Fruit fly (Drosophila melanogaster) whole organism, embryonic: ENCODE data around the gene CG32280.

Source experiments
- Atf3 ChIP-seq: fragments of 200-800 bp; sonication (Bioruptor generic); optimal IDR thresholded peaks from 3 replicates; lab custom pipeline; 2016; ENCODE audit warnings: missing biosample characterization, missing genetic modification characterization
- B-H1 ChIP-seq: fragments of 200-800 bp; sonication (Bioruptor generic); IDR thresholded peaks from 3 replicates; pipeline ENCODE4 v1.3.6; 2022; ENCODE audit warnings: missing biosample characterization, missing genetic modification characterization
- Bgb ChIP-seq: fragments of 200-800 bp; sonication (Bioruptor generic); IDR thresholded peaks from 2 replicates; pipeline ENCODE4 v1.3.6; 2022; ENCODE audit warnings: missing biosample characterization, missing genetic modification characterization; ENCODE audit not compliant: partially characterized antibody
- CG10209 ChIP-seq: fragments of 200-800 bp; sonication (Bioruptor generic); optimal IDR thresholded peaks from 3 replicates; lab custom pipeline; 2017; ENCODE audit warnings: missing biosample characterization, mild to moderate bottlenecking, missing genetic modification characterization, missing genetic modification reagents
- CG10431 ChIP-seq: fragments of 200-800 bp; sonication (Bioruptor generic); optimal IDR thresholded peaks from 3 replicates; lab custom pipeline; 2018; ENCODE audit warnings: missing biosample characterization, mild to moderate bottlenecking, missing genetic modification characterization
- CG12219 ChIP-seq: fragments of 200-800 bp; sonication (Bioruptor generic); optimal IDR thresholded peaks from 3 replicates; lab custom pipeline; 2018; ENCODE audit warnings: missing biosample characterization, mild to moderate bottlenecking, missing genetic modification characterization
- CG12744 ChIP-seq: fragments of 200-800 bp; sonication (Bioruptor generic); optimal IDR thresholded peaks from 2 replicates; lab custom pipeline; 2016; ENCODE audit warnings: missing biosample characterization, missing genetic modification characterization
- CG13775 ChIP-seq: fragments of 200-800 bp; sonication (Bioruptor generic); optimal IDR thresholded peaks from 3 replicates; lab custom pipeline; 2017; ENCODE audit warnings: missing biosample characterization, mild to moderate bottlenecking, missing genetic modification characterization
- CG14050 ChIP-seq: fragments of 200-800 bp; sonication (Bioruptor generic); IDR thresholded peaks from 3 replicates; pipeline ENCODE4 v1.3.6; 2022; ENCODE audit warnings: missing biosample characterization, missing genetic modification characterization
- CG17802 ChIP-seq: fragments of 200-800 bp; sonication (Bioruptor generic); optimal IDR thresholded peaks from 2 replicates; lab custom pipeline; 2018; ENCODE audit warnings: missing biosample characterization, mild to moderate bottlenecking, missing genetic modification characterization, moderate library complexity
- CG17829 ChIP-seq: fragments of 200-800 bp; optimal IDR thresholded peaks from 2 replicates; lab custom pipeline; 2019; ENCODE audit warnings: missing biosample characterization, mild to moderate bottlenecking, missing genetic modification characterization, moderate library complexity
- CG2712 ChIP-seq: fragments of 200-800 bp; optimal IDR thresholded peaks from 3 replicates; lab custom pipeline; 2019; ENCODE audit warnings: missing biosample characterization, mild to moderate bottlenecking, missing genetic modification characterization, moderate library complexity
- CG3065 ChIP-seq: fragments of 200-800 bp; sonication (Bioruptor generic); optimal IDR thresholded peaks from 2 replicates; lab custom pipeline; 2016; ENCODE audit warnings: missing biosample characterization, missing genetic modification characterization
- CG5245 ChIP-seq: fragments of 200-800 bp; sonication (Bioruptor generic); optimal IDR thresholded peaks from 3 replicates; lab custom pipeline; 2016; ENCODE audit warnings: missing biosample characterization, missing genetic modification characterization
- CG7556 ChIP-seq: fragments of 200-800 bp; sonication (Bioruptor generic); optimal IDR thresholded peaks from 2 replicates; lab custom pipeline; 2017; ENCODE audit warnings: missing biosample characterization, mild to moderate bottlenecking, missing genetic modification characterization
- CG7839 ChIP-seq: fragments of 200-800 bp; sonication (Bioruptor generic); optimal IDR thresholded peaks from 3 replicates; lab custom pipeline; 2018; ENCODE audit warnings: missing biosample characterization, mild to moderate bottlenecking, missing genetic modification characterization, moderate library complexity
- CG8388 ChIP-seq: fragments of 200-800 bp; sonication (Bioruptor generic); optimal IDR thresholded peaks from 2 replicates; lab custom pipeline; 2019; ENCODE audit warnings: missing biosample characterization, mild to moderate bottlenecking, missing genetic modification characterization, moderate library complexity
- CG8765 ChIP-seq: fragments of 200-800 bp; sonication (Bioruptor generic); IDR thresholded peaks from 2 replicates; pipeline ENCODE4 v1.3.6; 2022; ENCODE audit warnings: missing biosample characterization, missing genetic modification characterization
- CG9727 ChIP-seq: fragments of 200-800 bp; sonication (Bioruptor generic); optimal IDR thresholded peaks from 3 replicates; lab custom pipeline; 2017; ENCODE audit warnings: missing biosample characterization, mild to moderate bottlenecking, missing genetic modification characterization
- Chrac-16 ChIP-seq: fragments of 200-800 bp; sonication (Bioruptor generic); optimal IDR thresholded peaks from 3 replicates; lab custom pipeline; 2016; ENCODE audit warnings: missing biosample characterization, missing genetic modification characterization
- D ChIP-seq, 2 experiments: fragments of 200-800 bp in 1 of 2; fragments of >200 bp in 1 of 2; sonication (Bioruptor generic) in 1 of 2; optimal IDR thresholded peaks; 2 replicates in 1 of 2; 3 replicates in 1 of 2; lab custom pipeline; 2017; ENCODE audit warnings: mild to moderate bottlenecking in 1 of 2, missing biosample characterization in 1 of 2, missing genetic modification characterization in 1 of 2, missing genetic modification reagents in 1 of 2
- GATAe ChIP-seq: fragments of 200-800 bp; sonication (Bioruptor generic); conservative IDR thresholded peaks from 2 replicates; pipeline ENCODE4 v1.3.6; 2022; ENCODE audit warnings: missing biosample characterization, missing genetic modification characterization
- HmgZ ChIP-seq: fragments of 200-800 bp; sonication (Bioruptor generic); optimal IDR thresholded peaks from 2 replicates; lab custom pipeline; 2018; ENCODE audit warnings: missing biosample characterization, mild to moderate bottlenecking, missing genetic modification characterization
- NfI ChIP-seq: fragments of 200-800 bp; sonication (Bioruptor generic); optimal IDR thresholded peaks from 3 replicates; lab custom pipeline; 2018; ENCODE audit warnings: missing biosample characterization, mild to moderate bottlenecking, missing genetic modification characterization, moderate library complexity
- Side ChIP-seq: fragments of 200-800 bp; sonication (Bioruptor generic); optimal IDR thresholded peaks from 2 replicates; lab custom pipeline; 2016; ENCODE audit warnings: missing biosample characterization, missing genetic modification characterization
- Vsx1 ChIP-seq: fragments of 200-800 bp; sonication (Bioruptor generic); optimal IDR thresholded peaks from 2 replicates; lab custom pipeline; 2017; ENCODE audit warnings: missing biosample characterization, mild to moderate bottlenecking, missing genetic modification characterization, missing genetic modification reagents
- aop ChIP-seq: fragments of 200-800 bp; sonication (Bioruptor generic); IDR thresholded peaks from 2 replicates; pipeline ENCODE4 v1.3.6; 2022; ENCODE audit warnings: missing biosample characterization, missing genetic modification characterization
- ato ChIP-seq: fragments of 200-800 bp; sonication (Bioruptor generic); IDR thresholded peaks from 2 replicates; pipeline ENCODE4 v1.3.6; 2022; ENCODE audit warnings: missing biosample characterization, missing genetic modification characterization; ENCODE audit not compliant: partially characterized antibody
- bab2 ChIP-seq: fragments of 200-800 bp; sonication (Bioruptor generic); optimal IDR thresholded peaks from 2 replicates; lab custom pipeline; 2016; ENCODE audit warnings: missing biosample characterization, missing genetic modification characterization
- crp ChIP-seq, 2 experiments: fragments of 200-800 bp; sonication (Bioruptor generic); optimal IDR thresholded peaks; 2 replicates in 1 of 2; 3 replicates in 1 of 2; lab custom pipeline; 2017; ENCODE audit warnings: missing biosample characterization in 2 of 2, missing genetic modification characterization in 2 of 2, mild to moderate bottlenecking in 1 of 2, moderate library complexity in 1 of 2
- cwo ChIP-seq: fragments of 200-800 bp; sonication (Bioruptor generic); optimal IDR thresholded peaks from 3 replicates; lab custom pipeline; 2017; ENCODE audit warnings: missing biosample characterization, missing genetic modification characterization, mild to moderate bottlenecking, moderate library complexity, missing genetic modification reagents
- fd96Cb ChIP-seq: fragments of 200-800 bp; sonication (Bioruptor generic); optimal IDR thresholded peaks from 2 replicates; lab custom pipeline; 2018; ENCODE audit warnings: missing biosample characterization, mild to moderate bottlenecking, missing genetic modification characterization, moderate library complexity
- gce ChIP-seq: fragments of 200-800 bp; sonication (Bioruptor generic); IDR thresholded peaks from 3 replicates; pipeline ENCODE4 v1.3.6; 2022; ENCODE audit warnings: missing biosample characterization, missing genetic modification characterization
- gcm2 ChIP-seq: fragments of 200-800 bp; sonication (Bioruptor generic); optimal IDR thresholded peaks from 2 replicates; lab custom pipeline; 2016; ENCODE audit warnings: missing biosample characterization, missing genetic modification characterization
- gfzf ChIP-seq: fragments of 200-800 bp; sonication (Bioruptor generic); optimal IDR thresholded peaks from 2 replicates; lab custom pipeline; 2016; ENCODE audit warnings: missing biosample characterization, mild to moderate bottlenecking, missing genetic modification characterization, moderate library complexity
- grn ChIP-seq: fragments of 200-800 bp; sonication (Bioruptor generic); optimal IDR thresholded peaks from 3 replicates; lab custom pipeline; 2017; ENCODE audit warnings: missing biosample characterization, missing genetic modification characterization
- hb ChIP-seq: fragments of 200-800 bp; sonication (Bioruptor generic); IDR thresholded peaks from 3 replicates; pipeline ENCODE4 v1.3.6; 2022; ENCODE audit warnings: missing biosample characterization, missing genetic modification characterization; ENCODE audit not compliant: partially characterized antibody
- hbn ChIP-seq: fragments of 200-800 bp; sonication (Bioruptor generic); IDR thresholded peaks from 2 replicates; pipeline ENCODE4 v1.3.6; 2022; ENCODE audit warnings: missing biosample characterization, missing genetic modification characterization; ENCODE audit not compliant: partially characterized antibody
- jigr1 ChIP-seq: fragments of 200-800 bp; sonication (Bioruptor generic); IDR thresholded peaks from 3 replicates; pipeline ENCODE4 v1.3.6; 2022; ENCODE audit warnings: missing biosample characterization, missing genetic modification characterization
- kni ChIP-seq: fragments of 200-800 bp; sonication (Bioruptor generic); optimal IDR thresholded peaks from 3 replicates; lab custom pipeline; 2017; ENCODE audit warnings: mild to moderate bottlenecking, missing biosample characterization, missing genetic modification reagents, missing genetic modification characterization
- lbe ChIP-seq: fragments of 200-800 bp; sonication (Bioruptor generic); optimal IDR thresholded peaks from 2 replicates; lab custom pipeline; 2016; ENCODE audit warnings: missing biosample characterization, mild to moderate bottlenecking, missing genetic modification characterization
- mirr ChIP-seq: fragments of 200-800 bp; sonication (Bioruptor generic); optimal IDR thresholded peaks from 3 replicates; lab custom pipeline; 2018; ENCODE audit warnings: missing biosample characterization, mild to moderate bottlenecking, missing genetic modification characterization
- nmo ChIP-seq: fragments of 200-800 bp; sonication (Bioruptor generic); optimal IDR thresholded peaks from 2 replicates; lab custom pipeline; 2018; ENCODE audit warnings: missing biosample characterization, mild to moderate bottlenecking, missing genetic modification characterization, moderate library complexity
- salm ChIP-seq: fragments of 200-800 bp; sonication (Bioruptor generic); optimal IDR thresholded peaks from 2 replicates; lab custom pipeline; 2018; ENCODE audit warnings: missing biosample characterization, mild to moderate bottlenecking, missing genetic modification characterization
- sim ChIP-seq: fragments of 200-800 bp; sonication (Bioruptor generic); IDR thresholded peaks from 2 replicates; pipeline ENCODE4 v1.3.6; 2022; ENCODE audit warnings: missing biosample characterization, missing genetic modification characterization
- tgo ChIP-seq: fragments of 200-800 bp; sonication (Bioruptor generic); IDR thresholded peaks from 3 replicates; pipeline ENCODE4 v1.3.6; 2022; ENCODE audit warnings: missing biosample characterization, missing genetic modification characterization
- tio ChIP-seq: fragments of 200-800 bp; sonication (Bioruptor generic); optimal IDR thresholded peaks from 2 replicates; lab custom pipeline; 2017; ENCODE audit warnings: missing biosample characterization, missing genetic modification characterization, inconsistent platforms
- vfl ChIP-seq: fragments of 200-800 bp; sonication (Bioruptor generic); optimal IDR thresholded peaks from 2 replicates; lab custom pipeline; 2016; ENCODE audit warnings: missing biosample characterization, missing genetic modification characterization
- wor ChIP-seq: fragments of 200-800 bp; sonication (Bioruptor generic); IDR thresholded peaks from 2 replicates; pipeline ENCODE4 v1.3.6; 2022; ENCODE audit warnings: missing biosample characterization, missing genetic modification characterization

The CG32280 gene

DNA sequence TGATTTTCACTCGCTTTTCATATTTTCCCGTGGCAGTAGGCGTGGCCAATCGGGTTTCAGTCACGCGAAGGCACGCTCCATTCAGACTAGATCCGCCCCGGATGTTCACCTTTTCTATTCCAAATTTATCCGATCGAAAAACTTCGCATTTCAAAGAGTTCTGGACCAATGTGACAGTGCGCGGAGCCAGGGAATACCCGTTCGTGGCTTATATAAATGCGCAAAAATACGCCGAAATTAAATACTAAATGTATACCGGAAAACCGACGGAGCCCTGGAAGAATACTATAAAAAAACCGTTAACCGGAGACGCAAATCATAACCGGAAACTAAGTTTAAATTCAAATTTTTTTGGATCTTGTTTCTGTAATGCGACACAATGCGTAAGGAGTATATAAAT lies 37.4 kb upstream of the CG32280 start, which contains the start of gene promL (continued):
- TF ChIP-seq CG14050 (GFP tag; lab: Robert Waterston, UW) (no peak), kni (GFP tag; lab: Kevin White, UChicago) (peak; percentile 83), NfI (GFP tag; lab: Kevin White, UChicago) (peak; percentile 74), Bgb (GFP tag; lab: Robert Waterston, UW) (peak; percentile 47; the same call in 1 of the 2 replicates), jigr1 (GFP tag; lab: Robert Waterston, UW) (no peak), CG12744 (peak; percentile 48), nmo (peak; percentile 65), salm (tag; lab: Kevin White, UChicago) (peak; percentile 66), hbn (GFP tag; lab: Robert Waterston, UW) (0 out of 2 replicates have a peak, but pooled peaks have one; percentile 24), crp (GFP tag; optimal IDR thresholded peaks at IDR 0.05; lab: Kevin White, UChicago) (peak in 1 of 2 experiments; percentile 30), ato (0 out of 2 replicates have a peak, but pooled peaks have one; percentile 9), CG17802 (tag; lab: Kevin White, UChicago) (no peak), bab2 (GFP tag; lab: Kevin White, UChicago) (peak; percentile 20), Side (peak; percentile 57), CG3065 (no peak), Vsx1 (GFP tag; lab: Kevin White, UChicago) (peak; percentile 21), CG8765 (no peak), CG10431 (GFP tag; lab: Kevin White, UChicago) (peak; percentile 66), CG8388 (peak; percentile 34), sim (0 out of 2 replicates have a peak, but pooled peaks have one; percentile 4), hb (GFP tag; lab: Robert Waterston, UW) (no peak), aop (GFP tag; lab: Robert Waterston, UW) (no peak), fd96Cb (tag; lab: Kevin White, UChicago) (no peak), wor (no peak), CG13775 (GFP tag; lab: Kevin White, UChicago) (peak; percentile 66), CG7839 (tag; lab: Kevin White, UChicago) (peak; percentile 47), Chrac-16 (GFP tag; lab: Kevin White, UChicago) (no peak), CG2712 (tag; lab: Kevin White, UChicago) (peak; percentile 64), GATAe (GFP tag; lab: Robert Waterston, UW) (no peak), CG12219 (peak; percentile 39), D (optimal IDR thresholded peaks at IDR 0.05; lab: Kevin White, UChicago) (no peak), D (GFP tag; optimal IDR thresholded peaks at IDR 0.05; lab: Kevin White, UChicago) (no peak), CG9727 (GFP tag; lab: Kevin White, UChicago) (peak; percentile 48), tio (no peak), grn (GFP tag; lab: Kevin White, UChicago) (peak; percentile 44), CG7556 (GFP tag; lab: Kevin White, UChicago) (peak; percentile 43), CG5245 (GFP tag; lab: Kevin White, UChicago) (peak; percentile 27), Atf3 (GFP tag; lab: Kevin White, UChicago) (peak; percentile 18), gcm2 (GFP tag; lab: Kevin White, UChicago) (no peak), cwo (GFP tag; lab: Kevin White, UChicago) (peak; percentile 17), mirr (GFP tag; lab: Kevin White, UChicago) (peak; percentile 47), CG17829 (tag; lab: Kevin White, UChicago) (peak; percentile 75), gfzf (GFP tag; lab: Kevin White, UChicago) (peak; percentile 99), gce (GFP tag; lab: Robert Waterston, UW) (no peak), CG10209 (peak; percentile 44), tgo (GFP tag; lab: Robert Waterston, UW) (no peak; the same call in 2 of the 3 replicates), lbe (GFP tag; lab: Kevin White, UChicago) (peak; percentile 54), B-H1 (GFP tag; lab: Robert Waterston, UW) (no peak), HmgZ (tag; lab: Kevin White, UChicago) (peak; percentile 80), vfl (GFP tag; lab: Kevin White, UChicago) (no peak)
